Worm (Caenorhabditis elegans) whole organism, young adult: ENCODE measurements around the gene piki-1.
A peak's percentile ranks its signal among the peaks of the same experiment; 100 is the strongest.

Source experiments
- B0261.1 ChIP-seq: sonication (generic microtip); optimal IDR thresholded peaks from 2 replicates; lab custom pipeline; 2016; ENCODE audit warnings: mild to moderate bottlenecking, missing genetic modification characterization, moderate library complexity, missing compliant biosample characterization
- B0336.3 ChIP-seq: fragments of 200-800 bp; sonication (Bioruptor generic); IDR thresholded peaks from 2 replicates; pipeline ENCODE4 v1.3.6; 2022; ENCODE audit warnings: missing genetic modification characterization, missing compliant biosample characterization
- C06A6.2 ChIP-seq: fragments of 200-800 bp; sonication (Bioruptor generic); conservative IDR thresholded peaks from 2 replicates; pipeline ENCODE4 v1.3.6; 2022; ENCODE audit warnings: missing genetic modification characterization, missing compliant biosample characterization
- F49E8.2 ChIP-seq: sonication (generic microtip); optimal IDR thresholded peaks from 3 replicates; lab custom pipeline; 2017; ENCODE audit warnings: missing genetic modification characterization, mild to moderate bottlenecking, missing compliant biosample characterization, antibody characterized with exemption, moderate library complexity; ENCODE audit not compliant: insufficient read depth
- F52B5.7 ChIP-seq: sonication (generic microtip); optimal IDR thresholded peaks from 2 replicates; lab custom pipeline; 2016; ENCODE audit warnings: mild to moderate bottlenecking, missing genetic modification characterization, missing compliant biosample characterization
- F57A8.1 ChIP-seq: fragments of 200-800 bp; sonication (Bioruptor generic); optimal IDR thresholded peaks from 2 replicates; lab custom pipeline; 2018; ENCODE audit warnings: mild to moderate bottlenecking, missing genetic modification characterization, moderate library complexity, missing compliant biosample characterization
- K12H6.12 ChIP-seq: fragments of 200-800 bp; sonication (Bioruptor generic); optimal IDR thresholded peaks from 2 replicates; lab custom pipeline; 2018; ENCODE audit warnings: mild to moderate bottlenecking, missing genetic modification characterization, missing compliant biosample characterization
- T26A5.8 ChIP-seq: sonication (generic microtip); optimal IDR thresholded peaks from 2 replicates; lab custom pipeline; 2016; ENCODE audit warnings: missing genetic modification characterization, missing compliant biosample characterization
- Y53G8AR.9 ChIP-seq: fragments of 200-800 bp; sonication (Bioruptor generic); conservative IDR thresholded peaks from 2 replicates; pipeline ENCODE4 v1.3.6; 2022; ENCODE audit warnings: missing genetic modification reagents, missing genetic modification characterization, missing compliant biosample characterization
- atf-7 ChIP-seq: sonication (generic microtip); optimal IDR thresholded peaks from 2 replicates; lab custom pipeline; 2017; ENCODE audit warnings: mild to moderate bottlenecking, missing genetic modification characterization, missing compliant biosample characterization
- attf-3 ChIP-seq: fragments of 200-800 bp; sonication (Bioruptor generic); conservative IDR thresholded peaks from 2 replicates; pipeline ENCODE4 v1.3.6; 2022; ENCODE audit warnings: missing genetic modification reagents, missing genetic modification characterization, missing compliant biosample characterization
- attf-5 ChIP-seq: fragments of 200-800 bp; sonication (Bioruptor generic); optimal IDR thresholded peaks from 2 replicates; lab custom pipeline; 2018; ENCODE audit warnings: mild to moderate bottlenecking, missing genetic modification characterization, missing compliant biosample characterization
- cebp-1 ChIP-seq, 2 experiments: fragments of 200-800 bp in 1 of 2; sonication (Bioruptor generic) in 1 of 2; sonication (generic microtip) in 1 of 2; IDR thresholded peaks in 1 of 2; optimal IDR thresholded peaks in 1 of 2; 2 replicates each; pipeline versions ENCODE4 v1.3.6 to Lab custom; 2017 to 2022; ENCODE audit warnings: missing compliant biosample characterization in 2 of 2, missing genetic modification characterization in 2 of 2, mild to moderate bottlenecking in 1 of 2, missing genetic modification reagents in 1 of 2, moderate library complexity in 1 of 2
- ceh-27 ChIP-seq: fragments of 200-800 bp; sonication (Bioruptor generic); optimal IDR thresholded peaks from 2 replicates; lab custom pipeline; 2018; ENCODE audit warnings: mild to moderate bottlenecking, missing genetic modification characterization, moderate library complexity, missing compliant biosample characterization
- dox-1 ChIP-seq: fragments of 200-800 bp; sonication (Bioruptor generic); IDR thresholded peaks from 2 replicates; pipeline ENCODE4 v1.3.6; 2022; ENCODE audit warnings: missing genetic modification reagents, missing genetic modification characterization, missing compliant biosample characterization
- dpff-1 ChIP-seq: sonication (generic microtip); optimal IDR thresholded peaks from 2 replicates; lab custom pipeline; 2017; ENCODE audit warnings: mild to moderate bottlenecking, missing genetic modification characterization, missing compliant biosample characterization
- dpl-1 ChIP-seq: fragments of 150-350 bp; optimal IDR thresholded peaks from 2 replicates; lab custom pipeline; 2014; ENCODE audit warnings: missing biosample characterization, missing genetic modification reagents, missing genetic modification characterization
- egrh-3 ChIP-seq: fragments of 200-800 bp; sonication (Bioruptor generic); IDR thresholded peaks from 2 replicates; pipeline ENCODE4 v1.3.6; 2022; ENCODE audit warnings: missing genetic modification reagents, missing genetic modification characterization, missing compliant biosample characterization
- him-1 ChIP-seq: sonication (generic microtip); optimal IDR thresholded peaks from 2 replicates; lab custom pipeline; 2016; ENCODE audit warnings: missing genotype, missing genetic modification reagents, missing genetic modification characterization, missing compliant biosample characterization
- hmg-1.2 ChIP-seq: fragments of 200-800 bp; sonication (Bioruptor generic); IDR thresholded peaks from 2 replicates; pipeline ENCODE4 v1.3.6; 2022; ENCODE audit warnings: missing genetic modification reagents, missing genetic modification characterization, missing compliant biosample characterization
- lin-26 ChIP-seq: fragments of 200-800 bp; sonication (Bioruptor generic); IDR thresholded peaks from 2 replicates; pipeline ENCODE4 v1.3.6; 2022; ENCODE audit warnings: missing genetic modification reagents, missing genetic modification characterization, missing compliant biosample characterization
- lsl-1 ChIP-seq: fragments of 200-800 bp; sonication (Bioruptor generic); optimal IDR thresholded peaks from 2 replicates; lab custom pipeline; 2018; ENCODE audit warnings: mild to moderate bottlenecking, missing genetic modification characterization, moderate library complexity, missing compliant biosample characterization
- mcd-1 ChIP-seq: fragments of 200-800 bp; sonication (Bioruptor generic); IDR thresholded peaks from 2 replicates; pipeline ENCODE4 v1.3.6; 2022; ENCODE audit warnings: missing genetic modification reagents, missing genetic modification characterization, missing compliant biosample characterization
- mel-28 ChIP-seq: sonication (generic microtip); optimal IDR thresholded peaks from 2 replicates; lab custom pipeline; 2016; ENCODE audit warnings: borderline replicate concordance, mild to moderate bottlenecking, missing genetic modification characterization, missing compliant biosample characterization
- nfya-1 ChIP-seq: sonication (generic microtip); optimal IDR thresholded peaks from 2 replicates; lab custom pipeline; 2017; ENCODE audit warnings: antibody characterized with exemption, missing compliant biosample characterization, missing genetic modification characterization, borderline replicate concordance; ENCODE audit not compliant: insufficient read depth
- nhr-80 ChIP-seq: sonication (generic microtip); optimal IDR thresholded peaks from 2 replicates; lab custom pipeline; 2016; ENCODE audit warnings: missing genetic modification characterization, missing compliant biosample characterization
- pbrm-1 ChIP-seq: fragments of 200-800 bp; sonication (Bioruptor generic); IDR thresholded peaks from 2 replicates; pipeline ENCODE4 v1.3.6; 2022; ENCODE audit warnings: missing genetic modification reagents, missing genetic modification characterization, missing compliant biosample characterization
- rcor-1 ChIP-seq: fragments of 200-800 bp; sonication (Bioruptor generic); IDR thresholded peaks from 2 replicates; pipeline ENCODE4 v1.3.6; 2022; ENCODE audit warnings: missing genetic modification reagents, missing genetic modification characterization, missing compliant biosample characterization
- repo-1 ChIP-seq: sonication (generic microtip); optimal IDR thresholded peaks from 2 replicates; lab custom pipeline; 2017; ENCODE audit warnings: mild to moderate bottlenecking, missing genetic modification characterization, missing compliant biosample characterization
- snpc-1.1 ChIP-seq: sonication (generic microtip); optimal IDR thresholded peaks from 2 replicates; lab custom pipeline; 2017; ENCODE audit warnings: missing genetic modification characterization, mild to moderate bottlenecking, missing compliant biosample characterization, antibody characterized with exemption, moderate library complexity, missing genotype, missing genetic modification reagents; ENCODE audit not compliant: insufficient read depth
- snpc-1.3 ChIP-seq: sonication (generic microtip); optimal IDR thresholded peaks from 2 replicates; lab custom pipeline; 2017; ENCODE audit warnings: missing genetic modification characterization, mild to moderate bottlenecking, missing compliant biosample characterization, antibody characterized with exemption, moderate library complexity, missing genotype, missing genetic modification reagents; ENCODE audit not compliant: insufficient read depth
- snpc-4 ChIP-seq, 5 experiments: fragments of 150-350 bp in 1 of 5; sonication (generic microtip) in 4 of 5; optimal IDR thresholded peaks; 2 replicates each; lab custom pipeline; 2014 to 2018; ENCODE audit warnings: missing genetic modification characterization in 5 of 5, missing biosample characterization in 3 of 5, antibody characterized with exemption in 2 of 5, mild to moderate bottlenecking in 2 of 5, missing compliant biosample characterization in 2 of 5, missing genotype in 2 of 5, moderate library complexity in 2 of 5, missing genetic modification reagents in 1 of 5
- zfh-2 ChIP-seq: fragments of 200-800 bp; sonication (Bioruptor generic); conservative IDR thresholded peaks from 2 replicates; pipeline ENCODE4 v1.3.6; 2022; ENCODE audit warnings: missing genetic modification reagents, missing genetic modification characterization, missing compliant biosample characterization
- ztf-25 ChIP-seq: fragments of 200-800 bp; sonication (Bioruptor generic); IDR thresholded peaks from 2 replicates; pipeline ENCODE4 v1.3.6; 2022; ENCODE audit warnings: missing genetic modification reagents, missing genetic modification characterization, missing compliant biosample characterization

The piki-1 gene

ce11 chrX:15280318-15280717 is 34.1 kb upstream of the piki-1 start:
- TF ChIP-seq lsl-1 (GFP tag; lab: Kevin White, UChicago) (no peak), ztf-25 (GFP tag; lab: Robert Waterston, UW) (no peak), T26A5.8 (tag; lab: Kevin White, UChicago) (no peak)

DNA sequence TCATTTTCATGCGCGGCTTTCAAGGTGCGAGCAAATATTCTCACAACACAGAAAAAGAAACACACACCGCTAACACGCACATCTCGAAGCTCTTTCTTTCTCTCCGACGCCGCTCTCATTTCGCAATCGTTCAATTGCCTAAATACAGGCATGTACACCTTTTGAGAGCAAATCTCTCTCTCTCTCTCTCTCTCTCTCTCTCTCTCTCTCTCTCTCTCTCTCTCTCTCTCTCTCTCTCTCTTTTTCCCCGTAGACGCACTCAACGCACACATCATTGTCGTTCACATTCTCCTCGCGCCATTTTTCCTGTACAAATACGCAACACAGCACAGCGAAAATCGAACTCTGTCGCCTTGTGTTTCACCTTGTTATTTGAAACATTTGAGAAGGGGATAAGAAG is 33.1 kb upstream of the piki-1 start:
- TF ChIP-seq snpc-4 (GFP tag; optimal IDR thresholded peaks at IDR 0.05; lab: Kevin White, UChicago) (no peak), snpc-4 (tag; optimal IDR thresholded peaks at IDR 0.05; lab: Kevin White, UChicago) (no peak), snpc-1.3 (tag; lab: Kevin White, UChicago) (no peak), rcor-1 (GFP tag; lab: Robert Waterston, UW) (no peak), dox-1 (GFP tag; lab: Robert Waterston, UW) (peak; percentile 60; the same call in 1 of the 2 replicates), ceh-27 (peak; percentile 43), dpff-1 (tag; lab: Kevin White, UChicago) (no peak), repo-1 (no peak), nfya-1 (tag; lab: Kevin White, UChicago) (no peak), F52B5.7 (tag; lab: Kevin White, UChicago) (no peak), C06A6.2 (no peak), attf-3 (GFP tag; lab: Robert Waterston, UW) (no peak), zfh-2 (GFP tag; lab: Robert Waterston, UW) (peak; percentile 89), B0336.3 (GFP tag; lab: Robert Waterston, UW) (no peak), Y53G8AR.9 (GFP tag; lab: Robert Waterston, UW) (0 out of 2 replicates have a peak, but pooled peaks have one; percentile 23), pbrm-1 (GFP tag; lab: Robert Waterston, UW) (0 out of 2 replicates have a peak, but pooled peaks have one; percentile 14), lin-26 (GFP tag; lab: Robert Waterston, UW) (0 out of 2 replicates have a peak, but pooled peaks have one; percentile 41), mcd-1 (GFP tag; lab: Robert Waterston, UW) (peak; percentile 41; the same call in 1 of the 2 replicates), K12H6.12 (tag; lab: Kevin White, UChicago) (peak; percentile 10), snpc-1.1 (tag; lab: Kevin White, UChicago) (no peak), atf-7 (tag; lab: Kevin White, UChicago) (peak; percentile 12), cebp-1 (GFP tag; IDR thresholded peaks at IDR 0.05; lab: Robert Waterston, UW) (peak; percentile 87), cebp-1 (tag; optimal IDR thresholded peaks at IDR 0.05; lab: Kevin White, UChicago) (peak; percentile 95), him-1 (tag; lab: Kevin White, UChicago) (no peak), nhr-80 (tag; lab: Kevin White, UChicago) (peak; percentile 52), attf-5 (GFP tag; lab: Kevin White, UChicago) (peak; percentile 43), hmg-1.2 (GFP tag; lab: Robert Waterston, UW) (peak; percentile 32), F49E8.2 (no peak), egrh-3 (GFP tag; lab: Robert Waterston, UW) (no peak), mel-28 (tag; lab: Kevin White, UChicago) (no peak)

ce11 chrX:15278593-15278992 is 32.4 kb upstream of the piki-1 start:
- TF ChIP-seq dpl-1 (GFP tag; lab: Kevin White, UChicago) (no peak), attf-3 (GFP tag; lab: Robert Waterston, UW) (no peak), zfh-2 (GFP tag; lab: Robert Waterston, UW) (peak; percentile 54), B0261.1 (no peak), snpc-4 (GFP tag; optimal IDR thresholded peaks at IDR 0.05; lab: Kevin White, UChicago) (no peak), snpc-4 (tag; optimal IDR thresholded peaks at IDR 0.05; lab: Kevin White, UChicago) (peak in 2 of 4 experiments; percentile 45 to 65), F57A8.1 (no peak)
